Worm (Caenorhabditis elegans) whole organism, L3 larva: ENCODE measurements around the gene msrp-3.

Experiments
- R02D3.7 ChIP-seq: fragments of 150-350 bp; optimal IDR thresholded peaks from 2 replicates; lab custom pipeline; 2014; ENCODE audit warnings: missing biosample characterization, missing genetic modification characterization
- ZK546.5 ChIP-seq: sonication (generic microtip); optimal IDR thresholded peaks from 2 replicates; lab custom pipeline; 2017; ENCODE audit warnings: missing biosample characterization, missing genetic modification characterization
- ama-1 ChIP-seq: fragments of 150-350 bp; optimal IDR thresholded peaks from 2 replicates; lab custom pipeline; 2018
- ceh-16 ChIP-seq: sonication (generic microtip); optimal IDR thresholded peaks from 2 replicates; lab custom pipeline; 2017; ENCODE audit warnings: missing biosample characterization, missing genetic modification characterization
- ceh-82 ChIP-seq: fragments of 150-350 bp; optimal IDR thresholded peaks from 2 replicates; lab custom pipeline; 2014; ENCODE audit warnings: missing biosample characterization, missing genetic modification characterization
- ceh-9 ChIP-seq: sonication (generic microtip); optimal IDR thresholded peaks from 2 replicates; lab custom pipeline; 2018; ENCODE audit warnings: missing biosample characterization, missing genetic modification characterization
- daf-12 ChIP-seq: fragments of 150-350 bp; optimal IDR thresholded peaks from 2 replicates; lab custom pipeline; 2014; ENCODE audit warnings: missing biosample characterization, missing genetic modification reagents, missing genetic modification characterization
- egl-5 ChIP-seq: fragments of 150-350 bp; optimal IDR thresholded peaks from 2 replicates; lab custom pipeline; 2017; ENCODE audit warnings: missing biosample characterization, missing genetic modification reagents, missing genetic modification characterization, inconsistent platforms
- elt-1 ChIP-seq: fragments of 150-350 bp; optimal IDR thresholded peaks from 2 replicates; lab custom pipeline; 2014; ENCODE audit warnings: missing biosample characterization, missing genetic modification characterization
- elt-2 ChIP-seq: sonication (generic microtip); optimal IDR thresholded peaks from 2 replicates; lab custom pipeline; 2016; ENCODE audit warnings: missing genetic modification reagents, mild to moderate bottlenecking, missing genetic modification characterization, missing compliant biosample characterization
- elt-3 ChIP-seq, 3 experiments: fragments of 150-350 bp in 1 of 3; sonication (generic microtip) in 2 of 3; optimal IDR thresholded peaks; 2 replicates in 2 of 3; 4 replicates in 1 of 3; lab custom pipeline; 2014 to 2017; ENCODE audit warnings: missing biosample characterization in 3 of 3, missing genetic modification characterization in 3 of 3
- eor-1 ChIP-seq, 2 experiments: fragments of 150-350 bp; optimal IDR thresholded peaks; 2 replicates each; lab custom pipeline; 2014 to 2018; ENCODE audit warnings: missing biosample characterization in 2 of 2, missing genetic modification characterization in 2 of 2
- fkh-2 ChIP-seq: fragments of 150-350 bp; optimal IDR thresholded peaks from 2 replicates; lab custom pipeline; 2014; ENCODE audit warnings: missing biosample characterization, missing genetic modification reagents, missing genetic modification characterization
- fos-1 ChIP-seq: fragments of 150-350 bp; optimal IDR thresholded peaks from 2 replicates; lab custom pipeline; 2014; ENCODE audit warnings: missing biosample characterization, missing genetic modification characterization
- hmg-11 ChIP-seq: sonication (generic microtip); optimal IDR thresholded peaks from 2 replicates; lab custom pipeline; 2016; ENCODE audit warnings: missing genetic modification characterization, missing compliant biosample characterization
- jun-1 ChIP-seq: fragments of 150-350 bp; optimal IDR thresholded peaks from 2 replicates; lab custom pipeline; 2014; ENCODE audit warnings: missing biosample characterization, missing genetic modification reagents, missing genetic modification characterization
- lin-15B ChIP-seq: fragments of 150-350 bp; optimal IDR thresholded peaks from 2 replicates; lab custom pipeline; 2014; ENCODE audit warnings: missing biosample characterization, missing genetic modification characterization
- lsy-12 ChIP-seq: sonication (generic microtip); optimal IDR thresholded peaks from 2 replicates; lab custom pipeline; 2016; ENCODE audit warnings: mild to moderate bottlenecking, missing genetic modification characterization, missing compliant biosample characterization
- mdl-1 ChIP-seq: fragments of 150-350 bp; optimal IDR thresholded peaks from 2 replicates; lab custom pipeline; 2014; ENCODE audit warnings: missing biosample characterization, missing genetic modification characterization
- mml-1 ChIP-seq: fragments of 150-350 bp; sonication (generic microtip); optimal IDR thresholded peaks from 3 replicates; lab custom pipeline; 2014; ENCODE audit warnings: missing biosample characterization, missing genetic modification characterization
- nfya-1 ChIP-seq: sonication (generic microtip); optimal IDR thresholded peaks from 2 replicates; lab custom pipeline; 2017; ENCODE audit warnings: missing genetic modification characterization, mild to moderate bottlenecking, missing compliant biosample characterization, antibody characterized with exemption, moderate library complexity; ENCODE audit not compliant: insufficient read depth
- nhr-11 ChIP-seq: fragments of 150-350 bp; optimal IDR thresholded peaks from 2 replicates; lab custom pipeline; 2014; ENCODE audit warnings: missing biosample characterization, missing genetic modification characterization
- nhr-12 ChIP-seq: fragments of 150-350 bp; optimal IDR thresholded peaks from 2 replicates; lab custom pipeline; 2014; ENCODE audit warnings: missing biosample characterization, missing genetic modification characterization
- nhr-23 ChIP-seq: fragments of 150-350 bp; optimal IDR thresholded peaks from 2 replicates; lab custom pipeline; 2014; ENCODE audit warnings: missing biosample characterization, missing genetic modification reagents, missing genetic modification characterization
- nhr-237 ChIP-seq: fragments of 150-350 bp; optimal IDR thresholded peaks from 2 replicates; lab custom pipeline; 2014; ENCODE audit warnings: missing biosample characterization, missing genetic modification characterization
- nhr-43 ChIP-seq: sonication (generic microtip); optimal IDR thresholded peaks from 2 replicates; lab custom pipeline; 2016; ENCODE audit warnings: mild to moderate bottlenecking, missing genetic modification characterization, missing compliant biosample characterization; ENCODE audit not compliant: poor library complexity, severe bottlenecking
- nhr-67 ChIP-seq: fragments of 150-350 bp; optimal IDR thresholded peaks from 2 replicates; lab custom pipeline; 2014; ENCODE audit warnings: missing biosample characterization, missing genetic modification characterization
- pqm-1 ChIP-seq: fragments of 150-350 bp; optimal IDR thresholded peaks from 2 replicates; lab custom pipeline; 2017; ENCODE audit warnings: missing biosample characterization, missing genetic modification characterization, inconsistent platforms
- sea-2 ChIP-seq: fragments of 150-350 bp; sonication (generic microtip); optimal IDR thresholded peaks from 4 replicates; lab custom pipeline; 2014; ENCODE audit warnings: missing biosample characterization, missing genetic modification reagents, missing genetic modification characterization
- snpc-4 ChIP-seq: fragments of 150-350 bp; optimal IDR thresholded peaks from 2 replicates; lab custom pipeline; 2014; ENCODE audit warnings: missing biosample characterization, missing genetic modification characterization
- unc-39 ChIP-seq: sonication (generic microtip); optimal IDR thresholded peaks from 4 replicates; lab custom pipeline; 2017; ENCODE audit warnings: missing biosample characterization, missing genetic modification characterization
- unc-62 ChIP-seq: fragments of 150-350 bp; sonication (generic microtip); optimal IDR thresholded peaks from 4 replicates; lab custom pipeline; 2014; ENCODE audit warnings: missing biosample characterization, missing genetic modification reagents, missing genetic modification characterization
- zag-1 ChIP-seq: fragments of 150-350 bp; optimal IDR thresholded peaks from 2 replicates; lab custom pipeline; 2014; ENCODE audit warnings: missing biosample characterization, missing genetic modification characterization
- ztf-11 ChIP-seq: fragments of 150-350 bp; optimal IDR thresholded peaks from 2 replicates; lab custom pipeline; 2014; ENCODE audit warnings: missing biosample characterization, missing genetic modification characterization
- ztf-4 ChIP-seq: fragments of 150-350 bp; optimal IDR thresholded peaks from 2 replicates; lab custom pipeline; 2014; ENCODE audit warnings: missing biosample characterization, missing genetic modification characterization

Gene msrp-3

ce11 chrII:799700-800099 lies 14.9 kb downstream of the msrp-3 start, which contains the start of gene F46F5.14:
TSS of gene F46F5.14 (plus strand) at chrII:800000.
- TF ChIP-seq nhr-43 (no peak), nhr-23 (tag; lab: Kevin White, UChicago) (no peak), zag-1 (no peak), ama-1 (no peak), fkh-2 (tag; lab: Kevin White, UChicago) (no peak), mdl-1 (no peak), hmg-11 (tag; lab: Kevin White, UChicago) (no peak), elt-1 (tag; lab: Kevin White, UChicago) (no peak), lin-15B (tag; lab: Kevin White, UChicago) (no peak), fos-1 (tag; lab: Kevin White, UChicago) (no peak), daf-12 (tag; lab: Kevin White, UChicago) (no peak), eor-1 (tag; optimal IDR thresholded peaks at IDR 0.05; lab: Kevin White, UChicago) (no peak), snpc-4 (no peak), ztf-4 (tag; lab: Kevin White, UChicago) (no peak), elt-3 (tag; optimal IDR thresholded peaks at IDR 0.05; lab: Kevin White, UChicago) (no peak), ceh-9 (tag; lab: Kevin White, UChicago) (no peak), lsy-12 (tag; lab: Kevin White, UChicago) (no peak)

ce11 chrII:797445-797844 lies 17.2 kb downstream of the msrp-3 start:
- no peak for TF ChIP-seq pqm-1 (tag; lab: Kevin White, UChicago)
- TF ChIP-seq nhr-237, result no peak
- no peak for TF ChIP-seq mml-1 (tag; lab: Kevin White, UChicago)
- no peak for TF ChIP-seq lsy-12 (tag; lab: Kevin White, UChicago)
- TF ChIP-seq R02D3.7 (tag; lab: Kevin White, UChicago), result no peak
- TF ChIP-seq unc-62, result no peak
- TF ChIP-seq nhr-43, result no peak
- no peak for TF ChIP-seq ztf-11 (tag; lab: Kevin White, UChicago)
- no peak for TF ChIP-seq eor-1 (tag; optimal IDR thresholded peaks at IDR 0.05; lab: Kevin White, UChicago)
- TF ChIP-seq ceh-16 (tag; lab: Kevin White, UChicago), result no peak
- TF ChIP-seq elt-1 (tag; lab: Kevin White, UChicago), result no peak
- no peak for TF ChIP-seq nhr-12 (tag; lab: Kevin White, UChicago)
- no peak for TF ChIP-seq ZK546.5 (tag; lab: Kevin White, UChicago)
- no peak for TF ChIP-seq elt-3 (tag; optimal IDR thresholded peaks at IDR 0.05; lab: Kevin White, UChicago)
- no peak for TF ChIP-seq elt-2 (tag; lab: Kevin White, UChicago)
- TF ChIP-seq sea-2 (GFP tag; lab: Kevin White, UChicago), result no peak

DNA sequence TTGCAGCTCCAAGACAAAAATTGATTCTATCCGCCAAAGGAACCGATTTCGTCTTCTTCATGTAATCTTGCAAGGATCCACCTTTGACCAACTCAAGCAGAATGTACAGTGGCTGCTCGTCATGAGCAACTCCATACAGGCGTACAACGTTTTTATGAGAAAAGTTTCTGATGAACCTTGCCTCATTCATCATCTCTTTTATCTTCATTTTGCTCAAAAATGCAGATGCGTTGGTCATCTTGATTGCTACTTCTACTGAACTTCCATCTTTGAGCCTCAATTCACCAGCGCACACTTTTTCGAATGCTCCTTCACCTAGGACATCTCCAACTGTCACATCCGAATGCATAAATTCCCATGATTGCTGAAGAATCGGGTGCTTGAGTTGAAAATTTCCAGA lies 17.7 kb downstream of the msrp-3 start:
- no peak for TF ChIP-seq elt-3 (tag; optimal IDR thresholded peaks at IDR 0.05; lab: Kevin White, UChicago)
- no peak for TF ChIP-seq nhr-67 (tag; lab: Kevin White, UChicago)
- TF ChIP-seq jun-1, result no peak
- no peak for TF ChIP-seq sea-2 (GFP tag; lab: Kevin White, UChicago)
- TF ChIP-seq ceh-82 (tag; lab: Kevin White, UChicago), result no peak
- TF ChIP-seq ceh-16 (tag; lab: Kevin White, UChicago), result no peak
- TF ChIP-seq mml-1 (tag; lab: Kevin White, UChicago), result no peak
- TF ChIP-seq unc-39, result no peak
- no peak for TF ChIP-seq nhr-43
- TF ChIP-seq, all 47 proteins: peak for 0

DNA sequence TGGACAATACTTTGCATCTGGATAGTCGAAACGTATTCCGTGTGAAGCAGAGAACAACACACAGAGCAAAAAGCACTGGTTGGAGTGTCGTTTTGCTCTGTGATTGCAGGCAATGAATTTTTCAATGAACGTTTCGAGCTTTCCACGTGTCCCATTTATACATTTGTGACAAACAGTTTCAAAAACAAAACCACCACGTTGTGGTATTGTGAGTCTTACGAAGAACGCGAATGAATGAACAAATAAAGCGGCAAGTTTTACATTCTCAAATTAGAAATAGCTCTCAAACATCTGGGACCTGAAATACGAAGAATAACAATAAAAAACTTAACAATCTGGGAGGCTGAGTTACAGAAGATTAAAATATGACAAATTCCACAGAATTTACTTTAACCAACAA lies 22.8 kb downstream of the msrp-3 start, which contains the start of gene F46F5.1:
TSS of gene F46F5.1 (minus strand) at position 101 of the 400 bp plus-strand sequence.
- TF ChIP-seq nfya-1 (tag; lab: Kevin White, UChicago), result no peak
- no peak for TF ChIP-seq unc-62
- no peak for TF ChIP-seq zag-1
- TF ChIP-seq R02D3.7 (tag; lab: Kevin White, UChicago), result no peak
- TF ChIP-seq, all 47 proteins: peak for 0

- TF ChIP-seq fos-1 (tag; lab: Kevin White, UChicago), result no peak
- TF ChIP-seq R02D3.7 (tag; lab: Kevin White, UChicago), result no peak
- no peak for TF ChIP-seq egl-5
- no peak for TF ChIP-seq nhr-11
- no peak for TF ChIP-seq mdl-1
- TF ChIP-seq ama-1, result no peak
- TF ChIP-seq nhr-23 (tag; lab: Kevin White, UChicago), result no peak
Observed at ce11 chrII:788139-788538, 26.5 kb downstream of the msrp-3 start, which contains the start of gene F46F5.15. TSS of gene F46F5.15 (plus strand) at chrII:788439.
